Worm (Caenorhabditis elegans) whole organism, midembryonic: Measurements from ENCODE around the gene gln-2.

Source experiments
- flt-1 ChIP-seq: fragments of 200-800 bp; sonication (Bioruptor generic); IDR thresholded peaks from 2 replicates; pipeline ENCODE4 v1.3.6; 2022; ENCODE audit warnings: missing genetic modification characterization, missing compliant biosample characterization
- ref-1 ChIP-seq: fragments of 200-800 bp; sonication (Bioruptor generic); conservative IDR thresholded peaks from 2 replicates; pipeline ENCODE4 v1.3.6; 2022; ENCODE audit warnings: missing genetic modification reagents, missing genetic modification characterization, missing compliant biosample characterization

- TF ChIP-seq flt-1 (GFP tag; lab: Robert Waterston, UW) = no peak
- no peak for TF ChIP-seq ref-1 (GFP tag; lab: Robert Waterston, UW)
Observed at ce11 chrIII:9993535-9993934, 48.9 kb upstream of the gln-2 start, which contains the start of gene C05B5.4.
